Worm (Caenorhabditis elegans) whole organism, L1 larva: ENCODE results near the gene F41C3.1.
A peak's percentile ranks its signal among the peaks of the same experiment; 100 is the strongest.

Experiments used
- C34B4.2 ChIP-seq: sonication (generic microtip); optimal IDR thresholded peaks from 2 replicates; lab custom pipeline; 2017; ENCODE audit warnings: mild to moderate bottlenecking, missing genetic modification characterization, missing compliant biosample characterization
- F16B12.6 ChIP-seq: fragments of 150-350 bp; optimal IDR thresholded peaks from 2 replicates; lab custom pipeline; 2014; ENCODE audit warnings: missing biosample characterization, missing genetic modification characterization
- Y116A8C.19 ChIP-seq: sonication (generic microtip); optimal IDR thresholded peaks from 2 replicates; lab custom pipeline; 2016; ENCODE audit warnings: missing compliant biosample characterization, missing genetic modification characterization, borderline replicate concordance
- aha-1 ChIP-seq: fragments of 150-350 bp; optimal IDR thresholded peaks from 2 replicates; lab custom pipeline; 2014; ENCODE audit warnings: missing biosample characterization, missing genetic modification characterization
- ama-1 ChIP-seq: fragments of 150-350 bp; optimal IDR thresholded peaks from 2 replicates; lab custom pipeline; 2014
- blmp-1 ChIP-seq: fragments of 150-350 bp; optimal IDR thresholded peaks from 2 replicates; lab custom pipeline; 2014; ENCODE audit warnings: missing biosample characterization, missing genetic modification characterization
- ceh-82 ChIP-seq, 3 experiments: fragments of 150-350 bp in 1 of 3; sonication (generic microtip) in 2 of 3; optimal IDR thresholded peaks; 2 replicates each; lab custom pipeline; 2014 to 2017; ENCODE audit warnings: missing biosample characterization in 3 of 3, missing genetic modification characterization in 3 of 3
- dsc-1 ChIP-seq: sonication (generic microtip); optimal IDR thresholded peaks from 2 replicates; lab custom pipeline; 2016; ENCODE audit warnings: mild to moderate bottlenecking, missing genetic modification characterization, missing compliant biosample characterization
- efl-1 ChIP-seq, 4 experiments: fragments of 150-350 bp; optimal IDR thresholded peaks in 3 of 4; peaks in 1 of 4; 1 replicate in 1 of 4; 2 replicates in 3 of 4; lab custom pipeline; 2014; ENCODE audit warnings: missing biosample characterization in 2 of 4, missing genetic modification characterization in 2 of 4, missing genetic modification reagents in 2 of 4
- egl-27 ChIP-seq, 2 experiments: fragments of 150-350 bp in 1 of 2; sonication (generic microtip); optimal IDR thresholded peaks; 3 replicates each; lab custom pipeline; 2017 to 2018; ENCODE audit warnings: missing biosample characterization in 2 of 2, missing genetic modification characterization in 2 of 2, missing genetic modification reagents in 2 of 2
- ets-5 ChIP-seq: fragments of 200-800 bp; sonication (Bioruptor generic); IDR thresholded peaks from 2 replicates; pipeline ENCODE4 v1.3.6; 2022; ENCODE audit warnings: missing genetic modification characterization, missing compliant biosample characterization
- fkh-4 ChIP-seq: sonication (generic microtip); optimal IDR thresholded peaks from 2 replicates; lab custom pipeline; 2016; ENCODE audit warnings: missing compliant biosample characterization, missing genetic modification characterization, borderline replicate concordance
- fos-1 ChIP-seq: fragments of 150-350 bp; optimal IDR thresholded peaks from 2 replicates; lab custom pipeline; 2014; ENCODE audit warnings: missing biosample characterization, missing genetic modification characterization
- hlh-17 ChIP-seq: fragments of 200-800 bp; sonication (Bioruptor generic); optimal IDR thresholded peaks from 2 replicates; lab custom pipeline; 2018; ENCODE audit warnings: missing genetic modification characterization, mild to moderate bottlenecking, missing compliant biosample characterization, moderate library complexity, borderline replicate concordance
- hlh-4 ChIP-seq: sonication (generic microtip); optimal IDR thresholded peaks from 2 replicates; lab custom pipeline; 2016; ENCODE audit warnings: mild to moderate bottlenecking, missing genetic modification characterization, missing compliant biosample characterization
- hpl-2 ChIP-seq: fragments of 150-350 bp; optimal IDR thresholded peaks from 2 replicates; lab custom pipeline; 2014; ENCODE audit warnings: missing biosample characterization, missing genetic modification reagents, missing genetic modification characterization
- irx-1 ChIP-seq: sonication (generic microtip); optimal IDR thresholded peaks from 2 replicates; lab custom pipeline; 2016; ENCODE audit warnings: missing genetic modification characterization, missing compliant biosample characterization
- lin-13 ChIP-seq: fragments of 150-350 bp; optimal IDR thresholded peaks from 2 replicates; lab custom pipeline; 2014; ENCODE audit warnings: missing biosample characterization, missing genetic modification reagents, missing genetic modification characterization
- lin-14 ChIP-seq: fragments of 200-800 bp; sonication (Bioruptor generic); optimal IDR thresholded peaks from 2 replicates; lab custom pipeline; 2018; ENCODE audit warnings: mild to moderate bottlenecking, missing genetic modification characterization, moderate library complexity, missing compliant biosample characterization
- lin-35 ChIP-seq, 2 experiments: fragments of 150-350 bp; optimal IDR thresholded peaks; 2 replicates each; lab custom pipeline; 2014; ENCODE audit warnings: missing biosample characterization in 2 of 2, missing genetic modification characterization in 2 of 2, missing genetic modification reagents in 2 of 2
- lin-39 ChIP-seq: fragments of 150-350 bp; optimal IDR thresholded peaks from 2 replicates; lab custom pipeline; 2014; ENCODE audit warnings: missing biosample characterization, missing genetic modification reagents, missing genetic modification characterization
- lsy-2 ChIP-seq, 2 experiments: fragments of 150-350 bp; optimal IDR thresholded peaks; 2 replicates each; lab custom pipeline; 2014; ENCODE audit warnings: missing biosample characterization in 2 of 2, missing genetic modification characterization in 2 of 2
- nhr-19 ChIP-seq: fragments of 200-800 bp; sonication (Bioruptor generic); conservative IDR thresholded peaks from 2 replicates; pipeline ENCODE4 v1.3.6; 2022; ENCODE audit warnings: missing genetic modification characterization, missing compliant biosample characterization
- nhr-71 ChIP-seq: sonication (generic microtip); optimal IDR thresholded peaks from 2 replicates; lab custom pipeline; 2016; ENCODE audit warnings: mild to moderate bottlenecking, missing genetic modification characterization, moderate library complexity, missing compliant biosample characterization
- nhr-76 ChIP-seq: sonication (generic microtip); optimal IDR thresholded peaks from 2 replicates; lab custom pipeline; 2017; ENCODE audit warnings: missing biosample characterization, missing genetic modification characterization
- nhr-85 ChIP-seq: sonication (generic microtip); peaks from one replicate; lab custom pipeline; 2016; ENCODE audit warnings: missing genetic modification characterization, inconsistent platforms, missing compliant biosample characterization
- pag-3 ChIP-seq: sonication (generic microtip); optimal IDR thresholded peaks from 2 replicates; lab custom pipeline; 2017; ENCODE audit warnings: missing genetic modification characterization, mild to moderate bottlenecking, missing compliant biosample characterization, antibody characterized with exemption, borderline replicate concordance; ENCODE audit not compliant: insufficient read depth
- pqm-1 ChIP-seq: sonication (generic microtip); optimal IDR thresholded peaks from 3 replicates; lab custom pipeline; 2017; ENCODE audit warnings: missing biosample characterization, missing genetic modification characterization
- rnt-1 ChIP-seq: sonication (generic microtip); optimal IDR thresholded peaks from 2 replicates; lab custom pipeline; 2016; ENCODE audit warnings: mild to moderate bottlenecking, missing genetic modification characterization, moderate library complexity, missing compliant biosample characterization
- snu-23 ChIP-seq: sonication (generic microtip); optimal IDR thresholded peaks from 2 replicates; lab custom pipeline; 2016; ENCODE audit warnings: missing genetic modification characterization, missing compliant biosample characterization
- sox-4 ChIP-seq: sonication (generic microtip); optimal IDR thresholded peaks from 2 replicates; lab custom pipeline; 2016; ENCODE audit warnings: missing genetic modification characterization, missing compliant biosample characterization
- swsn-7 ChIP-seq: sonication (generic microtip); optimal IDR thresholded peaks from 2 replicates; lab custom pipeline; 2016; ENCODE audit warnings: missing genetic modification characterization, missing compliant biosample characterization
- tlp-1 ChIP-seq: fragments of 150-350 bp; optimal IDR thresholded peaks from 2 replicates; lab custom pipeline; 2014; ENCODE audit warnings: missing biosample characterization, missing genetic modification characterization
- unc-30 ChIP-seq: sonication (generic microtip); optimal IDR thresholded peaks from 2 replicates; lab custom pipeline; 2017; ENCODE audit warnings: missing biosample characterization, missing genetic modification characterization
- unc-86 ChIP-seq: sonication (generic microtip); optimal IDR thresholded peaks from 2 replicates; lab custom pipeline; 2016; ENCODE audit warnings: missing genetic modification characterization, missing compliant biosample characterization
- xbp-1 ChIP-seq: sonication (generic microtip); optimal IDR thresholded peaks from 2 replicates; lab custom pipeline; 2016; ENCODE audit warnings: missing genetic modification characterization, missing compliant biosample characterization
- ztf-11 ChIP-seq, 2 experiments: sonication (generic microtip); optimal IDR thresholded peaks; 2 replicates each; lab custom pipeline; 2016 to 2017; ENCODE audit warnings: missing genetic modification characterization in 2 of 2, missing biosample characterization in 1 of 2, missing compliant biosample characterization in 1 of 2

F41C3.1 gene

DNA sequence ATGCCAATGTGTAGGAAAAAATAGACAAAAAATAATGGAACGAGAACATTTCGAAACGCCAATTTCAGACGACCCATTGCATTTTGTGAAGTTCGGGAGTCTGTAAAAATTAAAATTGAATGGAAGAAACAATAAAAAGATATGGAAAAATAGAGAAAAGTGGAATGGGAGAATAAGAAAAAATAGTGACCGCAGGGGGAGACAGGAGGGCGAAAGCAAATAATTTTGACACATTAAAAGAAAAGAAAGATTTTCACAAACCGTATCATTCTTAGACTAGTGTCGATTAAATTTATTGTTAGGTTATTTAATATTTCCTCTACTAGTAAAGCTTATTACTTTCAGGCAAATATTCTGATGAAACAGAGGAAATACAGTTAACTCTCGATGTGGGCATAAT lies 18.3 kb upstream of the F41C3.1 start, which contains the start of gene F41C3.11:
TSS of gene F41C3.11 (minus strand) at position 101 of the 400 bp plus-strand sequence.
- TF ChIP-seq blmp-1 (tag; lab: Kevin White, UChicago) (peak; percentile 25), tlp-1 (tag; lab: Kevin White, UChicago) (no peak), nhr-76 (tag; lab: Kevin White, UChicago) (no peak), hpl-2 (GFP tag; lab: Kevin White, UChicago) (no peak)

- TF ChIP-seq dsc-1 (tag; lab: Kevin White, UChicago) (no peak), lsy-2 (tag; optimal IDR thresholded peaks at IDR 0.05; lab: Kevin White, UChicago) (peak in 1 of 2 experiments; percentile 11), sox-4 (tag; lab: Kevin White, UChicago) (no peak), nhr-85 (tag; lab: Kevin White, UChicago) (peak; percentile 54), blmp-1 (tag; lab: Kevin White, UChicago) (peak; percentile 100), unc-30 (no peak), irx-1 (tag; lab: Kevin White, UChicago) (no peak), lin-14 (GFP tag; lab: Kevin White, UChicago) (peak; percentile 65), unc-86 (tag; lab: Kevin White, UChicago) (no peak), lin-13 (GFP tag; lab: Kevin White, UChicago) (no peak)
Measured at ce11 chrII:4734477-4734876, 17.6 kb upstream of the F41C3.1 start.

ce11 chrII:4736585-4736984 lies 15.5 kb upstream of the F41C3.1 start:
- TF ChIP-seq pag-3 (tag; lab: Kevin White, UChicago) (peak; percentile 58), pqm-1 (no peak), lin-35 (GFP tag; optimal IDR thresholded peaks at IDR 0.05; lab: Kevin White, UChicago) (no peak), F16B12.6 (no peak), snu-23 (peak; percentile 19), fkh-4 (tag; lab: Kevin White, UChicago) (no peak), C34B4.2 (tag; lab: Kevin White, UChicago) (no peak), lin-39 (tag; lab: Kevin White, UChicago) (no peak), lin-14 (GFP tag; lab: Kevin White, UChicago) (peak; percentile 60), nhr-76 (tag; lab: Kevin White, UChicago) (no peak), efl-1 (optimal IDR thresholded peaks at IDR 0.05; lab: Kevin White, UChicago) (peak in 1 of 2 experiments; percentile 12), efl-1 (GFP tag; optimal IDR thresholded peaks at IDR 0.05 in 1 of 2; lab: Kevin White, UChicago) (peak in 1 of 2 experiments; percentile 82), unc-86 (tag; lab: Kevin White, UChicago) (no peak), ets-5 (GFP tag; lab: Robert Waterston, UW) (no peak), ceh-82 (tag; optimal IDR thresholded peaks at IDR 0.05; lab: Kevin White, UChicago) (no peak), hlh-17 (GFP tag; lab: Kevin White, UChicago) (no peak), hlh-4 (no peak), nhr-19 (GFP tag; lab: Robert Waterston, UW) (no peak), fos-1 (no peak), nhr-71 (tag; lab: Kevin White, UChicago) (peak; percentile 65), egl-27 (tag; optimal IDR thresholded peaks at IDR 0.05; lab: Kevin White, UChicago) (no peak), irx-1 (tag; lab: Kevin White, UChicago) (no peak), xbp-1 (tag; lab: Kevin White, UChicago) (no peak), swsn-7 (tag; lab: Kevin White, UChicago) (no peak), lsy-2 (tag; optimal IDR thresholded peaks at IDR 0.05; lab: Kevin White, UChicago) (peak; percentile 19 to 20), aha-1 (tag; lab: Kevin White, UChicago) (no peak), Y116A8C.19 (no peak), ama-1 (lab: Kevin White, UChicago) (no peak), rnt-1 (tag; lab: Kevin White, UChicago) (peak; percentile 38)

DNA sequence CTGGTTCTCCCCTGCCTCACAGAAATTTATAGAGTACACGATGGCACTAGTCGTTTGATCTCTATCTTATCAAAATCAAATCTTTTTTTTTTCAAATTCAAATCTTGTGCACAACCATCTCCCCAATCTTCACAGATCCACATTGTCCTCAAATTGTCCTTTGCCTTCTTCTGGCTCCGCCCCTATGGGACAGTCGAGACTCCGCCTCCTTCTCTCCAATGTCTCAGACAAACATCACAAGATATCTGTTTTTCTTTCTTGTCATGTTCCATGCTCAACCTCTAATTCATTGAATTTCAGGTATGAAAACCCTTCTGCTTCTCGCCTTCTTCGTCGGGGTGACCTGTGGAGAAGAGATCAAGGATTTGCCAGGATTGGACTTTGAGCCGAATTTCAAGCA lies 14.8 kb upstream of the F41C3.1 start, which contains the start of gene ctsa-1.1:
TSS of gene ctsa-1.1 (plus strand) at position 301 of the 400 bp plus-strand sequence.
- TF ChIP-seq ztf-11 (tag; optimal IDR thresholded peaks at IDR 0.05; lab: Kevin White, UChicago) = no peak
- TF ChIP-seq rnt-1 (tag; lab: Kevin White, UChicago) = peak; percentile 8
